Worm (Caenorhabditis elegans): ENCODE measurements around the gene ufd-3.

- TF ChIP-seq Y22D7AL.16 (tag; optimal IDR thresholded peaks at IDR 0.05): no peak
- no peak for TF ChIP-seq elt-2 (tag; optimal IDR thresholded peaks at IDR 0.05)
- TF ChIP-seq ceh-24 (tag; optimal IDR thresholded peaks at IDR 0.05): no peak
- no peak for TF ChIP-seq dve-1 (tag; optimal IDR thresholded peaks at IDR 0.05)
- no peak for TF ChIP-seq ttx-3 (tag; optimal IDR thresholded peaks at IDR 0.05)
- TF ChIP-seq unc-42 (tag; optimal IDR thresholded peaks at IDR 0.05): no peak
- no peak for TF ChIP-seq pqm-1 (tag; optimal IDR thresholded peaks at IDR 0.05)
- no peak for TF ChIP-seq gmeb-2 (tag; optimal IDR thresholded peaks at IDR 0.05)
- no peak for TF ChIP-seq rnt-1 (tag; optimal IDR thresholded peaks at IDR 0.05)
- no peak for TF ChIP-seq ref-2 (tag; optimal IDR thresholded peaks at IDR 0.05)
- no peak for TF ChIP-seq ceh-48 (tag; optimal IDR thresholded peaks at IDR 0.05)
- TF ChIP-seq pha-4 (tag; optimal IDR thresholded peaks at IDR 0.05): no peak
Measured at ce11 chrII:9954885-9955284, 14.3 kb downstream of the ufd-3 start, which contains the start of gene egl-43.
